Worm (Caenorhabditis elegans) whole organism, L2 larva: Measurements from ENCODE around the gene ZK1290.7.

Experiments
- C34F6.9 ChIP-seq: fragments of 150-350 bp; optimal IDR thresholded peaks from 2 replicates; lab custom pipeline; 2014; ENCODE audit warnings: missing biosample characterization, missing genetic modification characterization
- F13H6.1 ChIP-seq: sonication (generic microtip); optimal IDR thresholded peaks from 2 replicates; lab custom pipeline; 2016; ENCODE audit warnings: missing genetic modification characterization, missing compliant biosample characterization
- R02D3.7 ChIP-seq: fragments of 150-350 bp; optimal IDR thresholded peaks from 2 replicates; lab custom pipeline; 2014; ENCODE audit warnings: missing biosample characterization, missing genetic modification characterization
- Y55F3AM.14 ChIP-seq: fragments of 200-800 bp; sonication (Bioruptor generic); optimal IDR thresholded peaks from 2 replicates; lab custom pipeline; 2018; ENCODE audit warnings: mild to moderate bottlenecking, missing genetic modification characterization, missing compliant biosample characterization
- ama-1 ChIP-seq: fragments of 150-350 bp; optimal IDR thresholded peaks from 2 replicates; lab custom pipeline; 2018; ENCODE audit warnings: inconsistent platforms
- blmp-1 ChIP-seq: sonication (generic microtip); optimal IDR thresholded peaks from 2 replicates; lab custom pipeline; 2017; ENCODE audit warnings: missing genetic modification characterization, mild to moderate bottlenecking, missing compliant biosample characterization, antibody characterized with exemption, moderate library complexity; ENCODE audit not compliant: insufficient read depth
- ceh-16 ChIP-seq: fragments of 150-350 bp; optimal IDR thresholded peaks from 2 replicates; lab custom pipeline; 2014; ENCODE audit warnings: missing biosample characterization, missing genetic modification characterization
- crh-2 ChIP-seq: sonication (generic microtip); optimal IDR thresholded peaks from 2 replicates; lab custom pipeline; 2017; ENCODE audit warnings: missing biosample characterization, missing genetic modification characterization
- dmd-4 ChIP-seq: sonication (generic microtip); optimal IDR thresholded peaks from 2 replicates; lab custom pipeline; 2017; ENCODE audit warnings: missing biosample characterization, missing genetic modification characterization
- elt-1 ChIP-seq: fragments of 150-350 bp; optimal IDR thresholded peaks from 2 replicates; lab custom pipeline; 2014; ENCODE audit warnings: missing biosample characterization, missing genetic modification characterization
- elt-3 ChIP-seq: sonication (generic microtip); optimal IDR thresholded peaks from 2 replicates; lab custom pipeline; 2017; ENCODE audit warnings: missing biosample characterization, missing genetic modification characterization
- fos-1 ChIP-seq: fragments of 150-350 bp; optimal IDR thresholded peaks from 2 replicates; lab custom pipeline; 2014; ENCODE audit warnings: missing biosample characterization, missing genetic modification characterization
- gmeb-1 ChIP-seq: fragments of 150-350 bp; optimal IDR thresholded peaks from 2 replicates; lab custom pipeline; 2014; ENCODE audit warnings: missing biosample characterization, missing genetic modification characterization
- lin-11 ChIP-seq: fragments of 150-350 bp; sonication (generic microtip); optimal IDR thresholded peaks from 2 replicates; lab custom pipeline; 2014; ENCODE audit warnings: missing biosample characterization, missing genetic modification characterization, inconsistent platforms, mixed read lengths
- lsy-2 ChIP-seq, 2 experiments: fragments of 150-350 bp in 1 of 2; sonication (generic microtip) in 1 of 2; optimal IDR thresholded peaks; 2 replicates each; lab custom pipeline; 2014 to 2017; ENCODE audit warnings: missing biosample characterization in 2 of 2, missing genetic modification characterization in 2 of 2
- mab-5 ChIP-seq: fragments of 150-350 bp; optimal IDR thresholded peaks from 2 replicates; lab custom pipeline; 2014; ENCODE audit warnings: missing biosample characterization, missing genetic modification characterization
- mdl-1 ChIP-seq, 2 experiments: fragments of 150-350 bp in 1 of 2; sonication (generic microtip) in 1 of 2; optimal IDR thresholded peaks; 2 replicates each; lab custom pipeline; 2017; ENCODE audit warnings: missing biosample characterization in 2 of 2, missing genetic modification characterization in 2 of 2
- nhr-10 ChIP-seq: sonication (generic microtip); optimal IDR thresholded peaks from 2 replicates; lab custom pipeline; 2017; ENCODE audit warnings: missing biosample characterization, missing genetic modification characterization
- nhr-11 ChIP-seq: fragments of 150-350 bp; optimal IDR thresholded peaks from 2 replicates; lab custom pipeline; 2014; ENCODE audit warnings: missing biosample characterization, missing genetic modification characterization
- nhr-12 ChIP-seq: fragments of 150-350 bp; optimal IDR thresholded peaks from 2 replicates; lab custom pipeline; 2014; ENCODE audit warnings: missing biosample characterization, missing genetic modification characterization
- nhr-129 ChIP-seq: fragments of 150-350 bp; optimal IDR thresholded peaks from 2 replicates; lab custom pipeline; 2014; ENCODE audit warnings: missing biosample characterization, missing genetic modification characterization
- nhr-21 ChIP-seq: fragments of 150-350 bp; optimal IDR thresholded peaks from 2 replicates; lab custom pipeline; 2014; ENCODE audit warnings: missing biosample characterization, missing genetic modification characterization
- nhr-237 ChIP-seq: fragments of 150-350 bp; optimal IDR thresholded peaks from 2 replicates; lab custom pipeline; 2014; ENCODE audit warnings: missing biosample characterization, missing genetic modification characterization
- nhr-25 ChIP-seq: fragments of 150-350 bp; sonication (generic microtip); optimal IDR thresholded peaks from 3 replicates; lab custom pipeline; 2014; ENCODE audit warnings: missing biosample characterization, missing genetic modification characterization
- nhr-6 ChIP-seq: fragments of 150-350 bp; optimal IDR thresholded peaks from 2 replicates; lab custom pipeline; 2014; ENCODE audit warnings: missing biosample characterization, missing genetic modification characterization
- nhr-77 ChIP-seq: fragments of 150-350 bp; optimal IDR thresholded peaks from 2 replicates; lab custom pipeline; 2014; ENCODE audit warnings: missing biosample characterization, missing genetic modification characterization
- peb-1 ChIP-seq: fragments of 150-350 bp; optimal IDR thresholded peaks from 2 replicates; lab custom pipeline; 2014; ENCODE audit warnings: missing biosample characterization, missing genetic modification characterization
- sem-4 ChIP-seq: fragments of 150-350 bp; optimal IDR thresholded peaks from 2 replicates; lab custom pipeline; 2014; ENCODE audit warnings: missing biosample characterization, missing genetic modification reagents, missing genetic modification characterization
- sma-3 ChIP-seq: sonication (generic microtip); optimal IDR thresholded peaks from 2 replicates; lab custom pipeline; 2016; ENCODE audit warnings: missing genetic modification reagents, missing genetic modification characterization, missing compliant biosample characterization
- sma-9 ChIP-seq, 2 experiments: fragments of 150-350 bp in 1 of 2; sonication (generic microtip) in 1 of 2; optimal IDR thresholded peaks; 2 replicates each; lab custom pipeline; 2014 to 2016; ENCODE audit warnings: missing genetic modification characterization in 2 of 2, mild to moderate bottlenecking in 1 of 2, missing biosample characterization in 1 of 2, missing compliant biosample characterization in 1 of 2, missing genetic modification reagents in 1 of 2, moderate library complexity in 1 of 2
- snpc-4 ChIP-seq: fragments of 150-350 bp; optimal IDR thresholded peaks from 2 replicates; lab custom pipeline; 2014; ENCODE audit warnings: missing biosample characterization, missing genetic modification characterization
- unc-39 ChIP-seq: fragments of 150-350 bp; optimal IDR thresholded peaks from 2 replicates; lab custom pipeline; 2014; ENCODE audit warnings: missing biosample characterization, missing genetic modification characterization
- unc-55 ChIP-seq: fragments of 150-350 bp; sonication (generic microtip); optimal IDR thresholded peaks from 3 replicates; lab custom pipeline; 2014; ENCODE audit warnings: missing biosample characterization, missing genetic modification reagents, missing genetic modification characterization
- unc-62 ChIP-seq: fragments of 150-350 bp; optimal IDR thresholded peaks from 2 replicates; lab custom pipeline; 2014; ENCODE audit warnings: missing biosample characterization, missing genetic modification reagents, missing genetic modification characterization
- zag-1 ChIP-seq: fragments of 150-350 bp; optimal IDR thresholded peaks from 2 replicates; lab custom pipeline; 2014; ENCODE audit warnings: missing biosample characterization, missing genetic modification characterization
- ztf-11 ChIP-seq: sonication (generic microtip); optimal IDR thresholded peaks from 2 replicates; lab custom pipeline; 2017; ENCODE audit warnings: missing biosample characterization, missing genetic modification characterization
- ztf-4 ChIP-seq: fragments of 150-350 bp; optimal IDR thresholded peaks from 2 replicates; lab custom pipeline; 2014; ENCODE audit warnings: missing biosample characterization, missing genetic modification characterization

The ZK1290.7 gene

ce11 chrII:7534934-7535333, 9.6 kb upstream of the ZK1290.7 start, which contains the start of gene ZK1290.13:
ZK1290.13 (plus strand) TSS chrII:7535006.
- no peak for TF ChIP-seq gmeb-1 (tag; lab: Kevin White, UChicago)
- TF ChIP-seq mdl-1 (tag; optimal IDR thresholded peaks at IDR 0.05; lab: Kevin White, UChicago), result no peak
- no peak for TF ChIP-seq ama-1 (lab: Kevin White, UChicago)
- TF ChIP-seq C34F6.9 (tag; lab: Kevin White, UChicago), result no peak
- no peak for TF ChIP-seq nhr-237 (tag; lab: Kevin White, UChicago)
- no peak for TF ChIP-seq ztf-4 (tag; lab: Kevin White, UChicago)
- no peak for TF ChIP-seq zag-1 (tag; lab: Kevin White, UChicago)
- TF ChIP-seq nhr-129, result no peak
- TF ChIP-seq lsy-2 (tag; optimal IDR thresholded peaks at IDR 0.05; lab: Kevin White, UChicago), result no peak
- TF ChIP-seq ceh-16 (tag; lab: Kevin White, UChicago), result no peak
- no peak for TF ChIP-seq mab-5 (tag; lab: Kevin White, UChicago)
- TF ChIP-seq dmd-4, result no peak
- TF ChIP-seq Y55F3AM.14 (GFP tag; lab: Kevin White, UChicago), result no peak
- no peak for TF ChIP-seq R02D3.7
- TF ChIP-seq peb-1 (tag; lab: Kevin White, UChicago), result no peak
- TF ChIP-seq fos-1 (tag; lab: Kevin White, UChicago), result peak; percentile 70
- TF ChIP-seq nhr-21 (tag; lab: Kevin White, UChicago), result no peak
- peak; percentile 14 for TF ChIP-seq crh-2 (tag; lab: Kevin White, UChicago)

ce11 chrII:7534369-7534768, 9.0 kb upstream of the ZK1290.7 start, which contains the start of gene wrt-10:
wrt-10 (minus strand) TSS chrII:7534563.
- TF ChIP-seq elt-1 (tag; lab: Kevin White, UChicago) (peak; percentile 53), unc-62 (no peak), sem-4 (tag; lab: Kevin White, UChicago) (no peak), lsy-2 (tag; optimal IDR thresholded peaks at IDR 0.05; lab: Kevin White, UChicago) (no peak), ztf-11 (no peak), nhr-25 (tag; lab: Kevin White, UChicago) (no peak), crh-2 (tag; lab: Kevin White, UChicago) (no peak), nhr-129 (no peak), sma-9 (GFP tag; optimal IDR thresholded peaks at IDR 0.05; lab: Kevin White, UChicago) (peak; percentile 23), sma-9 (tag; optimal IDR thresholded peaks at IDR 0.05; lab: Kevin White, UChicago) (no peak), ceh-16 (tag; lab: Kevin White, UChicago) (peak; percentile 44), unc-39 (no peak), nhr-11 (tag; lab: Kevin White, UChicago) (no peak)
- TF ChIP-seq, all 48 proteins: peak for 3

ce11 chrII:7531478-7531877, 6.1 kb upstream of the ZK1290.7 start:
- TF ChIP-seq C34F6.9 (tag; lab: Kevin White, UChicago) (no peak), nhr-25 (tag; lab: Kevin White, UChicago) (peak; percentile 29), sma-9 (GFP tag; optimal IDR thresholded peaks at IDR 0.05; lab: Kevin White, UChicago) (peak; percentile 54), sma-9 (tag; optimal IDR thresholded peaks at IDR 0.05; lab: Kevin White, UChicago) (no peak), nhr-21 (tag; lab: Kevin White, UChicago) (peak; percentile 51)

- TF ChIP-seq blmp-1 (tag; lab: Kevin White, UChicago) (peak; percentile 5), nhr-21 (tag; lab: Kevin White, UChicago) (peak; percentile 12), snpc-4 (tag; lab: Kevin White, UChicago) (no peak)
Measured at ce11 chrII:7530944-7531343, 5.6 kb upstream of the ZK1290.7 start, which contains the start of gene wrt-1. wrt-1 (plus strand) TSS chrII:7530996.

ce11 chrII:7529078-7529683, 3.8 kb upstream of the ZK1290.7 start, which contains the start of gene ZK1290.5:
ZK1290.5 (plus strand) TSS chrII:7529643.
- TF ChIP-seq nhr-77 (tag; lab: Kevin White, UChicago) (no peak), nhr-129 (peak; percentile 93), lsy-2 (tag; optimal IDR thresholded peaks at IDR 0.05; lab: Kevin White, UChicago) (peak; percentile 28 to 89), nhr-6 (tag; lab: Kevin White, UChicago) (peak; percentile 84), peb-1 (tag; lab: Kevin White, UChicago) (no peak), crh-2 (tag; lab: Kevin White, UChicago) (peak; percentile 98), C34F6.9 (tag; lab: Kevin White, UChicago) (peak; percentile 96), fos-1 (tag; lab: Kevin White, UChicago) (peak; percentile 87), blmp-1 (tag; lab: Kevin White, UChicago) (peak; percentile 71), nhr-25 (tag; lab: Kevin White, UChicago) (peak; percentile 91), Y55F3AM.14 (GFP tag; lab: Kevin White, UChicago) (peak; percentile 69), F13H6.1 (tag; lab: Kevin White, UChicago) (peak; percentile 95), sma-3 (peak; percentile 97), mab-5 (tag; lab: Kevin White, UChicago) (peak; percentile 27), mdl-1 (tag; optimal IDR thresholded peaks at IDR 0.05; lab: Kevin White, UChicago) (peak; percentile 74 to 90), sma-9 (GFP tag; optimal IDR thresholded peaks at IDR 0.05; lab: Kevin White, UChicago) (peak; percentile 98), sma-9 (tag; optimal IDR thresholded peaks at IDR 0.05; lab: Kevin White, UChicago) (peak; percentile 18), nhr-11 (tag; lab: Kevin White, UChicago) (no peak), ceh-16 (tag; lab: Kevin White, UChicago) (no peak), unc-62 (peak; percentile 18), snpc-4 (tag; lab: Kevin White, UChicago) (peak; percentile 18), ztf-4 (tag; lab: Kevin White, UChicago) (peak; percentile 84), sem-4 (tag; lab: Kevin White, UChicago) (peak; percentile 79), elt-3 (no peak), unc-39 (no peak), ztf-11 (no peak), gmeb-1 (tag; lab: Kevin White, UChicago) (peak; percentile 62), nhr-237 (tag; lab: Kevin White, UChicago) (no peak), nhr-12 (tag; lab: Kevin White, UChicago) (no peak), unc-55 (peak; percentile 68), nhr-10 (tag; lab: Kevin White, UChicago) (peak; percentile 52), dmd-4 (no peak), lin-11 (tag; lab: Kevin White, UChicago) (no peak)
